Worm (Caenorhabditis elegans) whole organism, young adult: ENCODE results near the gene spin-2.
A peak's percentile ranks its signal among the peaks of the same experiment; 100 is the strongest.

Experiments
- B0336.3 ChIP-seq: fragments of 200-800 bp; sonication (Bioruptor generic); IDR thresholded peaks from 2 replicates; pipeline ENCODE4 v1.3.6; 2022; ENCODE audit warnings: missing genetic modification characterization, missing compliant biosample characterization
- C06A6.2 ChIP-seq: fragments of 200-800 bp; sonication (Bioruptor generic); conservative IDR thresholded peaks from 2 replicates; pipeline ENCODE4 v1.3.6; 2022; ENCODE audit warnings: missing genetic modification characterization, missing compliant biosample characterization
- F23B12.7 ChIP-seq: sonication (generic microtip); optimal IDR thresholded peaks from 2 replicates; lab custom pipeline; 2017; ENCODE audit warnings: missing genetic modification characterization, mild to moderate bottlenecking, missing compliant biosample characterization, antibody characterized with exemption, moderate library complexity; ENCODE audit not compliant: insufficient read depth
- F33H1.4 ChIP-seq: fragments of 200-800 bp; sonication (Bioruptor generic); IDR thresholded peaks from 2 replicates; pipeline ENCODE4 v1.3.6; 2022; ENCODE audit warnings: missing genetic modification reagents, missing genetic modification characterization, missing compliant biosample characterization
- F37B4.10 ChIP-seq: fragments of 200-800 bp; sonication (Bioruptor generic); IDR thresholded peaks from 2 replicates; pipeline ENCODE4 v1.3.6; 2022; ENCODE audit warnings: missing genetic modification characterization, missing compliant biosample characterization
- F55B11.4 ChIP-seq: sonication (generic microtip); optimal IDR thresholded peaks from 2 replicates; lab custom pipeline; 2016; ENCODE audit warnings: missing compliant biosample characterization, missing genetic modification characterization, borderline replicate concordance; ENCODE audit not compliant: insufficient read depth
- F57A8.1 ChIP-seq: fragments of 200-800 bp; sonication (Bioruptor generic); optimal IDR thresholded peaks from 2 replicates; lab custom pipeline; 2018; ENCODE audit warnings: mild to moderate bottlenecking, missing genetic modification characterization, moderate library complexity, missing compliant biosample characterization
- K12H6.12 ChIP-seq: fragments of 200-800 bp; sonication (Bioruptor generic); optimal IDR thresholded peaks from 2 replicates; lab custom pipeline; 2018; ENCODE audit warnings: mild to moderate bottlenecking, missing genetic modification characterization, missing compliant biosample characterization
- Y53F4B.3 ChIP-seq: fragments of 200-800 bp; sonication (Bioruptor generic); IDR thresholded peaks from 2 replicates; pipeline ENCODE4 v1.3.6; 2022; ENCODE audit warnings: missing genetic modification reagents, missing genetic modification characterization, missing compliant biosample characterization
- Y53G8AR.9 ChIP-seq: fragments of 200-800 bp; sonication (Bioruptor generic); conservative IDR thresholded peaks from 2 replicates; pipeline ENCODE4 v1.3.6; 2022; ENCODE audit warnings: missing genetic modification reagents, missing genetic modification characterization, missing compliant biosample characterization
- ama-1 ChIP-seq, 3 experiments: fragments of 150-350 bp in 1 of 3; sonication (generic microtip) in 2 of 3; optimal IDR thresholded peaks; 2 replicates each; lab custom pipeline; 2014 to 2018; ENCODE audit warnings: missing biosample characterization in 2 of 3, missing genetic modification characterization in 2 of 3, missing genetic modification reagents in 2 of 3
- aptf-2 ChIP-seq: fragments of 200-800 bp; sonication (Bioruptor generic); conservative IDR thresholded peaks from 2 replicates; pipeline ENCODE4 v1.3.6; 2022; ENCODE audit warnings: missing genetic modification reagents, missing genetic modification characterization, missing compliant biosample characterization
- aptf-3 ChIP-seq: fragments of 200-800 bp; sonication (Bioruptor generic); IDR thresholded peaks from 2 replicates; pipeline ENCODE4 v1.3.6; 2022; ENCODE audit warnings: missing genetic modification characterization, missing compliant biosample characterization
- athp-1 ChIP-seq: sonication (generic microtip); optimal IDR thresholded peaks from 2 replicates; lab custom pipeline; 2017; ENCODE audit warnings: mild to moderate bottlenecking, missing genetic modification characterization, missing compliant biosample characterization
- attf-3 ChIP-seq: fragments of 200-800 bp; sonication (Bioruptor generic); conservative IDR thresholded peaks from 2 replicates; pipeline ENCODE4 v1.3.6; 2022; ENCODE audit warnings: missing genetic modification reagents, missing genetic modification characterization, missing compliant biosample characterization
- attf-6 ChIP-seq: fragments of 200-800 bp; sonication (Bioruptor generic); IDR thresholded peaks from 2 replicates; pipeline ENCODE4 v1.3.6; 2022; ENCODE audit warnings: missing genetic modification reagents, missing genetic modification characterization, missing compliant biosample characterization
- bed-1 ChIP-seq: fragments of 200-800 bp; sonication (Bioruptor generic); IDR thresholded peaks from 2 replicates; pipeline ENCODE4 v1.3.6; 2022; ENCODE audit warnings: missing genetic modification reagents, missing genetic modification characterization, missing compliant biosample characterization
- cebp-2 ChIP-seq: fragments of 200-800 bp; sonication (Bioruptor generic); IDR thresholded peaks from 2 replicates; pipeline ENCODE4 v1.3.6; 2022; ENCODE audit warnings: missing genetic modification characterization, missing compliant biosample characterization
- ceh-27 ChIP-seq: fragments of 200-800 bp; sonication (Bioruptor generic); optimal IDR thresholded peaks from 2 replicates; lab custom pipeline; 2018; ENCODE audit warnings: mild to moderate bottlenecking, missing genetic modification characterization, moderate library complexity, missing compliant biosample characterization
- ceh-91 ChIP-seq: fragments of 200-800 bp; sonication (Bioruptor generic); IDR thresholded peaks from 2 replicates; pipeline ENCODE4 v1.3.6; 2022; ENCODE audit warnings: missing genetic modification reagents, missing genetic modification characterization, missing compliant biosample characterization
- chd-7 ChIP-seq: sonication (generic microtip); optimal IDR thresholded peaks from 2 replicates; lab custom pipeline; 2016; ENCODE audit warnings: mild to moderate bottlenecking, missing genetic modification characterization, moderate library complexity, missing compliant biosample characterization
- dox-1 ChIP-seq: fragments of 200-800 bp; sonication (Bioruptor generic); IDR thresholded peaks from 2 replicates; pipeline ENCODE4 v1.3.6; 2022; ENCODE audit warnings: missing genetic modification reagents, missing genetic modification characterization, missing compliant biosample characterization
- dpff-1 ChIP-seq: sonication (generic microtip); optimal IDR thresholded peaks from 2 replicates; lab custom pipeline; 2017; ENCODE audit warnings: mild to moderate bottlenecking, missing genetic modification characterization, missing compliant biosample characterization
- ekl-4 ChIP-seq: fragments of 200-800 bp; sonication (Bioruptor generic); IDR thresholded peaks from 2 replicates; pipeline ENCODE4 v1.3.6; 2022; ENCODE audit warnings: missing genetic modification reagents, missing genetic modification characterization, missing compliant biosample characterization
- hmg-1.2 ChIP-seq: fragments of 200-800 bp; sonication (Bioruptor generic); IDR thresholded peaks from 2 replicates; pipeline ENCODE4 v1.3.6; 2022; ENCODE audit warnings: missing genetic modification reagents, missing genetic modification characterization, missing compliant biosample characterization
- hmg-20 ChIP-seq: fragments of 200-800 bp; sonication (Bioruptor generic); IDR thresholded peaks from 2 replicates; pipeline ENCODE4 v1.3.6; 2022; ENCODE audit warnings: missing genetic modification reagents, missing genetic modification characterization, missing compliant biosample characterization
- lin-26 ChIP-seq: fragments of 200-800 bp; sonication (Bioruptor generic); IDR thresholded peaks from 2 replicates; pipeline ENCODE4 v1.3.6; 2022; ENCODE audit warnings: missing genetic modification reagents, missing genetic modification characterization, missing compliant biosample characterization
- lsl-1 ChIP-seq: fragments of 200-800 bp; sonication (Bioruptor generic); optimal IDR thresholded peaks from 2 replicates; lab custom pipeline; 2018; ENCODE audit warnings: mild to moderate bottlenecking, missing genetic modification characterization, moderate library complexity, missing compliant biosample characterization
- madf-8 ChIP-seq: fragments of 200-800 bp; sonication (Bioruptor generic); conservative IDR thresholded peaks from 2 replicates; pipeline ENCODE4 v1.3.6; 2022; ENCODE audit warnings: missing genetic modification reagents, missing genetic modification characterization, missing compliant biosample characterization
- mcd-1 ChIP-seq: fragments of 200-800 bp; sonication (Bioruptor generic); IDR thresholded peaks from 2 replicates; pipeline ENCODE4 v1.3.6; 2022; ENCODE audit warnings: missing genetic modification reagents, missing genetic modification characterization, missing compliant biosample characterization
- nfya-2 ChIP-seq: fragments of 200-800 bp; sonication (Bioruptor generic); IDR thresholded peaks from 2 replicates; pipeline ENCODE4 v1.3.6; 2022; ENCODE audit warnings: missing genetic modification reagents, missing genetic modification characterization, missing compliant biosample characterization
- nfyb-1 ChIP-seq: fragments of 200-800 bp; sonication (Bioruptor generic); IDR thresholded peaks from 2 replicates; pipeline ENCODE4 v1.3.6; 2022; ENCODE audit warnings: missing genetic modification reagents, missing genetic modification characterization, missing compliant biosample characterization
- nhr-120 ChIP-seq: fragments of 200-800 bp; sonication (Bioruptor generic); IDR thresholded peaks from 2 replicates; pipeline ENCODE4 v1.3.6; 2022; ENCODE audit warnings: missing genetic modification characterization, missing compliant biosample characterization
- nhr-179 ChIP-seq: sonication (generic microtip); optimal IDR thresholded peaks from 2 replicates; lab custom pipeline; 2016; ENCODE audit warnings: mild to moderate bottlenecking, missing genetic modification characterization, missing compliant biosample characterization
- pha-4 ChIP-seq: fragments of 150-350 bp; sonication (generic microtip); optimal IDR thresholded peaks from 2 replicates; lab custom pipeline; 2014; ENCODE audit warnings: missing biosample characterization, missing genetic modification reagents, missing genetic modification characterization
- sdz-38 ChIP-seq: sonication (generic microtip); optimal IDR thresholded peaks from 2 replicates; lab custom pipeline; 2016; ENCODE audit warnings: missing genotype, missing genetic modification characterization, missing compliant biosample characterization
- snpc-1.3 ChIP-seq: sonication (generic microtip); optimal IDR thresholded peaks from 2 replicates; lab custom pipeline; 2017; ENCODE audit warnings: missing genetic modification characterization, mild to moderate bottlenecking, missing compliant biosample characterization, antibody characterized with exemption, moderate library complexity, missing genotype, missing genetic modification reagents; ENCODE audit not compliant: insufficient read depth
- tbp1 ChIP-seq: fragments of 200-800 bp; sonication (Bioruptor generic); optimal IDR thresholded peaks from 2 replicates; lab custom pipeline; 2018; ENCODE audit warnings: mild to moderate bottlenecking, missing genetic modification characterization, missing compliant biosample characterization
- tlf-1 ChIP-seq: fragments of 200-800 bp; sonication (Bioruptor generic); optimal IDR thresholded peaks from 2 replicates; lab custom pipeline; 2018; ENCODE audit warnings: mild to moderate bottlenecking, missing genetic modification characterization, missing compliant biosample characterization
- unc-62 ChIP-seq: fragments of 150-350 bp; optimal IDR thresholded peaks from 2 replicates; lab custom pipeline; 2014; ENCODE audit warnings: missing biosample characterization, missing genetic modification reagents, missing genetic modification characterization
- zfh-2 ChIP-seq: fragments of 200-800 bp; sonication (Bioruptor generic); conservative IDR thresholded peaks from 2 replicates; pipeline ENCODE4 v1.3.6; 2022; ENCODE audit warnings: missing genetic modification reagents, missing genetic modification characterization, missing compliant biosample characterization
- zim-3 ChIP-seq: sonication (generic microtip); optimal IDR thresholded peaks from 2 replicates; lab custom pipeline; 2017; ENCODE audit warnings: mild to moderate bottlenecking, missing genetic modification characterization, moderate library complexity, missing compliant biosample characterization
- ztf-26 ChIP-seq: sonication (generic microtip); optimal IDR thresholded peaks from 2 replicates; lab custom pipeline; 2017; ENCODE audit warnings: missing genetic modification characterization, missing compliant biosample characterization

Gene spin-2

ce11 chrIV:13082836-13083763, 3.7 kb upstream of the spin-2 start (continued):
- TF ChIP-seq madf-8 (no peak), nhr-120 (no peak), mcd-1 (GFP tag; lab: Robert Waterston, UW) (0 out of 2 replicates have a peak, but pooled peaks have one; percentile 20), ama-1 (optimal IDR thresholded peaks at IDR 0.05; lab: Kevin White, UChicago) (no peak), ama-1 (GFP tag; optimal IDR thresholded peaks at IDR 0.05; lab: Kevin White, UChicago) (no peak), athp-1 (no peak), lin-26 (GFP tag; lab: Robert Waterston, UW) (peak; percentile 22; the same call in 1 of the 2 replicates), tlf-1 (GFP tag; lab: Kevin White, UChicago) (no peak), F55B11.4 (tag; lab: Kevin White, UChicago) (no peak), F37B4.10 (no peak), chd-7 (tag; lab: Kevin White, UChicago) (peak; percentile 59), K12H6.12 (tag; lab: Kevin White, UChicago) (no peak), F57A8.1 (GFP tag; lab: Kevin White, UChicago) (no peak), snpc-1.3 (no peak), attf-3 (no peak), ekl-4 (GFP tag; lab: Robert Waterston, UW) (no peak), dox-1 (GFP tag; lab: Robert Waterston, UW) (no peak), hmg-1.2 (0 out of 2 replicates have a peak, but pooled peaks have one; percentile 8), pha-4 (tag; lab: Kevin White, UChicago) (no peak), attf-6 (GFP tag; lab: Robert Waterston, UW) (no peak), F23B12.7 (tag; lab: Kevin White, UChicago) (no peak), cebp-2 (GFP tag; lab: Robert Waterston, UW) (peak; percentile 6; the same call in 1 of the 2 replicates), lsl-1 (GFP tag; lab: Kevin White, UChicago) (no peak), B0336.3 (GFP tag; lab: Robert Waterston, UW) (0 out of 2 replicates have a peak, but pooled peaks have one; percentile 20), nfyb-1 (GFP tag; lab: Robert Waterston, UW) (0 out of 2 replicates have a peak, but pooled peaks have one; percentile 40), F33H1.4 (GFP tag; lab: Robert Waterston, UW) (no peak), bed-1 (no peak), ztf-26 (no peak), ceh-27 (GFP tag; lab: Kevin White, UChicago) (no peak), unc-62 (GFP tag; lab: Kevin White, UChicago) (no peak), sdz-38 (no peak), Y53G8AR.9 (GFP tag; lab: Robert Waterston, UW) (peak; percentile 28; the same call in 1 of the 2 replicates), nfya-2 (GFP tag; lab: Robert Waterston, UW) (no peak)

ce11 chrIV:13085675-13086074, 1.1 kb upstream of the spin-2 start:
- TF ChIP-seq Y53F4B.3 = no peak
- no peak for TF ChIP-seq dpff-1 (tag; lab: Kevin White, UChicago)
- no peak for TF ChIP-seq zfh-2 (GFP tag; lab: Robert Waterston, UW)
- TF ChIP-seq ceh-91 (GFP tag; lab: Robert Waterston, UW) = no peak
- no peak for TF ChIP-seq tbp1 (GFP tag; lab: Kevin White, UChicago)
- no peak for TF ChIP-seq zim-3 (tag; lab: Kevin White, UChicago)
- no peak for TF ChIP-seq F57A8.1 (GFP tag; lab: Kevin White, UChicago)
- no peak for TF ChIP-seq nfya-2 (GFP tag; lab: Robert Waterston, UW)
- no peak for TF ChIP-seq hmg-20 (GFP tag; lab: Robert Waterston, UW)
- no peak for TF ChIP-seq aptf-2
- TF ChIP-seq bed-1 = no peak
- no peak for TF ChIP-seq nhr-179 (tag; lab: Kevin White, UChicago)
- no peak for TF ChIP-seq aptf-3 (GFP tag; lab: Robert Waterston, UW)
- TF ChIP-seq C06A6.2 (GFP tag; lab: Robert Waterston, UW) = no peak
